Worm (Caenorhabditis elegans): Measurements from ENCODE around the gene abu-12.

Gene abu-12

DNA sequence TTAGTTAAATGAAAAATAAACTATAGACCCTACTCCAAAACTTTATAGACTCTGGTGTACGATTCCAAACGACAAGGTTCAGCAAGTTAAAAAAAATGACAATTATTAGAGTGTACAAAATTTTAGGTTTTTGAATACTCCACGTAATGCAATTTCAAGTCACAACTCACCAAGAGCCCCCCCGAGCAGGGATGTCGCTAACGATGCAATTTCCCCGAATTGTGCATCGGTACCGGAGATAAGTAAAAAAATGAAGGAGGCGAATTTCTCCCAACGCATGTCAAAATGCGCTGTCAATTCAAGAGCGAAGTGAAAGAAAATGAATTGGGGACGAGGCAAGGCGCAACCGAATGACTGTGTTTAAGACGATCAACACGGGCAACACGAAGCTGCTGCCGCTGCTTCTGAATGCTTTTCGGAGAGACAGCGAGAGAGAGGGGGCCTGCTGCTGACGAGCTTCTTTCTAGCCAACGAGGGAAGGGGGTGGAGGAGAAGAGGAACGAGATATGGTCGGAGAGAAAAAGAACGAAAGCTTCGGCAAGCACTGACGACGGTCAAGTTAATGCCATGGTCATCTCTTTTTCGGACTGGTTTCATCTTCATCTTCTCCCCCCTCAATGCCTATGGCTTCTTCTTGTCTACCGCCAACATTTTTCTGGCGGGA is at the start of gene abu-12:
TSS of gene abu-12 (minus strand) at position 472 of the 664 bp plus-strand sequence.
- TF ChIP-seq F13H6.1 (tag; optimal IDR thresholded peaks at IDR 0.05) (no peak), ref-2 (tag; optimal IDR thresholded peaks at IDR 0.05) (peak; percentile 2), hlh-6 (tag; optimal IDR thresholded peaks at IDR 0.05) (peak; percentile 46)

DNA sequence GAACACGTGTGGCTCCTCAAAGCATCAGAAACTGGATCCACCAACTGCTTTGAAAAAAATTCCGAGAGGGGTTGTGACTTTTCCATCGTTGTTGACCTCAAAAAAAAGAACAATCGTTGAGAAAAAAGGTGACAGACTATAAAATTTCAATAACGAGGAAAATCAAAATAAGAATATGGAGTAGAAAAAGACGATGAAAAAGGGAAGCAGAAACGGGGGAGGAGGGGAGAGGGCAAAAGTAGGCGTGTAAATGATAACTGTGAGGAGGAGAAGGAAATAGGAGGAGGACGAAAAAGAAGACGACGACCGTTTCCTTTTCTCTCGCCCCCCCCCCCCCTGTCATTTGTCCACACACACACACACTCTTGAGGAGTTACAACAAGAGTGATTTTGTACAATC is 49.4 kb upstream of the abu-12 start, which contains the start of gene B0310.2:
TSS of gene B0310.2 (minus strand) at position 101 of the 400 bp plus-strand sequence.
- no peak for TF ChIP-seq ceh-2 (tag; optimal IDR thresholded peaks at IDR 0.05)
- no peak for TF ChIP-seq pha-4 (tag; optimal IDR thresholded peaks at IDR 0.05)
- no peak for TF ChIP-seq sdc-2 (tag; optimal IDR thresholded peaks at IDR 0.05)
- TF ChIP-seq unc-55 (GFP tag; optimal IDR thresholded peaks at IDR 0.05): no peak
- no peak for TF ChIP-seq ceh-48 (tag; optimal IDR thresholded peaks at IDR 0.05)

DNA sequence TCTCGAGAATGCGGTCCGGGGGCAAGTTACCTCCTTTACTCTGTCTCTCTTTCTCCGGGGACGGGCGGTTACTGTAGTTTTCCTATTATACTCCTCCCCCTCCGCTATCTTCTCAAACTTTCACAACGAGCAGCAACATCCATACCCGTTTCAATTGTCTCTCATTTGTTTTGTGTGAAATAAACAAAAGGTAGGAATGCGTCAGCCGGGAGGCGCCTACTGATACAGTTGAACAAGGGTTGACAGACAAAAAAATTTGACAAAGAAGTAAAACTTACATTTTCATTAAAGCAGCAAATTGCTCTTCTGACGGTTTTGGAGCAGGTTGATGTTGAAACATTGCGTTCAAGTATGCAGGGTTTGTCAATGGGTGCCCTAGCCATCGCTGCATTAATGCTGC is 47.6 kb upstream of the abu-12 start:
- TF ChIP-seq ceh-30 (tag; optimal IDR thresholded peaks at IDR 0.05): no peak
- no peak for TF ChIP-seq ceh-31 (tag; optimal IDR thresholded peaks at IDR 0.05)
- no peak for TF ChIP-seq T23F11.4 (GFP tag; optimal IDR thresholded peaks at IDR 0.05)
- TF ChIP-seq pat-9 (tag; optimal IDR thresholded peaks at IDR 0.05): no peak
- no peak for TF ChIP-seq nhr-11 (tag; optimal IDR thresholded peaks at IDR 0.05)
- TF ChIP-seq hlh-15 (tag; optimal IDR thresholded peaks at IDR 0.05): no peak
- no peak for TF ChIP-seq ceh-19 (GFP tag; optimal IDR thresholded peaks at IDR 0.05)
- no peak for TF ChIP-seq C08G9.2 (tag; optimal IDR thresholded peaks at IDR 0.05)

- no peak for TF ChIP-seq hlh-13 (GFP tag; optimal IDR thresholded peaks at IDR 0.05)
- TF ChIP-seq hlh-8 (tag; optimal IDR thresholded peaks at IDR 0.05): no peak
- TF ChIP-seq C38D4.7 (GFP tag; optimal IDR thresholded peaks at IDR 0.05): no peak
- no peak for TF ChIP-seq pax-1 (tag; optimal IDR thresholded peaks at IDR 0.05)
- no peak for TF ChIP-seq pag-3 (tag; optimal IDR thresholded peaks at IDR 0.05; ENCODE audit: borderline replicate concordance)
- no peak for TF ChIP-seq pha-4 (tag; optimal IDR thresholded peaks at IDR 0.05)
- no peak for TF ChIP-seq sox-2 (GFP tag; IDR thresholded peaks at IDR 0.05)
- TF ChIP-seq unc-55 (GFP tag; optimal IDR thresholded peaks at IDR 0.05): no peak
- no peak for TF ChIP-seq ceh-24 (tag; optimal IDR thresholded peaks at IDR 0.05)
- TF ChIP-seq ceh-30 (tag; optimal IDR thresholded peaks at IDR 0.05): no peak
- TF ChIP-seq odd-2 (tag; optimal IDR thresholded peaks at IDR 0.05): no peak
- no peak for TF ChIP-seq madf-2 (tag; optimal IDR thresholded peaks at IDR 0.05)
- TF ChIP-seq fkh-6 (tag; optimal IDR thresholded peaks at IDR 0.05): no peak
- TF ChIP-seq ceh-45 (GFP tag; IDR thresholded peaks at IDR 0.05): no peak
- no peak for TF ChIP-seq ceh-14 (tag; optimal IDR thresholded peaks at IDR 0.05)
- TF ChIP-seq F13H6.1 (tag; optimal IDR thresholded peaks at IDR 0.05): no peak
- no peak for TF ChIP-seq elt-4 (tag; optimal IDR thresholded peaks at IDR 0.05)
These were observed 46.8 kb upstream of the abu-12 start for ce11 chrX:504046-504843.

DNA sequence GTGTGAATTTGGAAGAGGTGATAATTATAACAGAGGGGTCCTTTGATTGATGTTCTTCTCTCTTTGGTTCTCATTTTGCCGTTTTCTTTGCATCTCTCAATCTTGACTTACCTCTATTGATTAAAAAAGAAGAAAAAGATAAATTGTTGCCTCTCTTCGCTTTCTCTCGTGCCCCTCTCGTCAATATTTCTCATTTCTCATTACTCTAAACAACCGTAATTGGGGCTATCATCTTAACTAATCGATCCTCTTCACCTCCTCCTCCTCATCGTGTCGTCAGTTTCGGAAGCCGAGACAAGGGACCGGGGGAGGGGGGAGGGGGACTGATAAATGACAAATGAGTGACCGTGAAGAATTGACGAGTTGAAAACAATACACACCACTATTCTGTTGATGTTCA is 41.2 kb upstream of the abu-12 start:
- TF ChIP-seq ceh-18 (tag; optimal IDR thresholded peaks at IDR 0.05) (no peak), syd-9 (tag; optimal IDR thresholded peaks at IDR 0.05) (no peak), hlh-8 (tag; optimal IDR thresholded peaks at IDR 0.05) (no peak), sox-4 (tag; optimal IDR thresholded peaks at IDR 0.05) (no peak), gmeb-2 (tag; optimal IDR thresholded peaks at IDR 0.05) (no peak), sdc-2 (tag; optimal IDR thresholded peaks at IDR 0.05) (no peak), K09A11.1 (tag; optimal IDR thresholded peaks at IDR 0.05; ENCODE audit: insufficient read depth) (no peak)

Data from whole organism, late embryonic.